Worm (Caenorhabditis elegans) whole organism, L2 larva: ENCODE measurements around the gene nhr-10.

ENCODE experiments used
- F13H6.1 ChIP-seq: sonication (generic microtip); optimal IDR thresholded peaks from 2 replicates; lab custom pipeline; 2016; ENCODE audit warnings: missing genetic modification characterization, missing compliant biosample characterization
- R02D3.7 ChIP-seq: fragments of 150-350 bp; optimal IDR thresholded peaks from 2 replicates; lab custom pipeline; 2014; ENCODE audit warnings: missing biosample characterization, missing genetic modification characterization
- alr-1 ChIP-seq: fragments of 150-350 bp; optimal IDR thresholded peaks from 2 replicates; lab custom pipeline; 2014; ENCODE audit warnings: missing biosample characterization, missing genetic modification characterization
- aly-2 ChIP-seq: fragments of 150-350 bp; optimal IDR thresholded peaks from 2 replicates; lab custom pipeline; 2014; ENCODE audit warnings: missing biosample characterization, missing genetic modification characterization
- ama-1 ChIP-seq: fragments of 150-350 bp; optimal IDR thresholded peaks from 2 replicates; lab custom pipeline; 2018; ENCODE audit warnings: inconsistent platforms
- blmp-1 ChIP-seq: sonication (generic microtip); optimal IDR thresholded peaks from 2 replicates; lab custom pipeline; 2017; ENCODE audit warnings: missing genetic modification characterization, mild to moderate bottlenecking, missing compliant biosample characterization, antibody characterized with exemption, moderate library complexity; ENCODE audit not compliant: insufficient read depth
- ceh-16 ChIP-seq: fragments of 150-350 bp; optimal IDR thresholded peaks from 2 replicates; lab custom pipeline; 2014; ENCODE audit warnings: missing biosample characterization, missing genetic modification characterization
- crh-2 ChIP-seq: sonication (generic microtip); optimal IDR thresholded peaks from 2 replicates; lab custom pipeline; 2017; ENCODE audit warnings: missing biosample characterization, missing genetic modification characterization
- dmd-4 ChIP-seq: sonication (generic microtip); optimal IDR thresholded peaks from 2 replicates; lab custom pipeline; 2017; ENCODE audit warnings: missing biosample characterization, missing genetic modification characterization
- egl-27 ChIP-seq: sonication (generic microtip); optimal IDR thresholded peaks from 3 replicates; lab custom pipeline; 2017; ENCODE audit warnings: missing biosample characterization, missing genetic modification reagents, missing genetic modification characterization
- elt-1 ChIP-seq: fragments of 150-350 bp; optimal IDR thresholded peaks from 2 replicates; lab custom pipeline; 2014; ENCODE audit warnings: missing biosample characterization, missing genetic modification characterization
- fos-1 ChIP-seq: fragments of 150-350 bp; optimal IDR thresholded peaks from 2 replicates; lab custom pipeline; 2014; ENCODE audit warnings: missing biosample characterization, missing genetic modification characterization
- gmeb-1 ChIP-seq: fragments of 150-350 bp; optimal IDR thresholded peaks from 2 replicates; lab custom pipeline; 2014; ENCODE audit warnings: missing biosample characterization, missing genetic modification characterization
- lin-11 ChIP-seq: fragments of 150-350 bp; sonication (generic microtip); optimal IDR thresholded peaks from 2 replicates; lab custom pipeline; 2014; ENCODE audit warnings: missing biosample characterization, missing genetic modification characterization, inconsistent platforms, mixed read lengths
- lin-13 ChIP-seq: fragments of 150-350 bp; optimal IDR thresholded peaks from 2 replicates; lab custom pipeline; 2014; ENCODE audit warnings: missing biosample characterization, missing genetic modification reagents, missing genetic modification characterization
- lsy-2 ChIP-seq, 2 experiments: fragments of 150-350 bp in 1 of 2; sonication (generic microtip) in 1 of 2; optimal IDR thresholded peaks; 2 replicates each; lab custom pipeline; 2014 to 2017; ENCODE audit warnings: missing biosample characterization in 2 of 2, missing genetic modification characterization in 2 of 2
- mab-5 ChIP-seq: fragments of 150-350 bp; optimal IDR thresholded peaks from 2 replicates; lab custom pipeline; 2014; ENCODE audit warnings: missing biosample characterization, missing genetic modification characterization
- mbf-1 ChIP-seq: sonication (generic microtip); optimal IDR thresholded peaks from 2 replicates; lab custom pipeline; 2017; ENCODE audit warnings: missing biosample characterization, missing genetic modification characterization
- mdl-1 ChIP-seq, 2 experiments: fragments of 150-350 bp in 1 of 2; sonication (generic microtip) in 1 of 2; optimal IDR thresholded peaks; 2 replicates each; lab custom pipeline; 2017; ENCODE audit warnings: missing biosample characterization in 2 of 2, missing genetic modification characterization in 2 of 2
- nhr-10 ChIP-seq: sonication (generic microtip); optimal IDR thresholded peaks from 2 replicates; lab custom pipeline; 2017; ENCODE audit warnings: missing biosample characterization, missing genetic modification characterization
- nhr-11 ChIP-seq: fragments of 150-350 bp; optimal IDR thresholded peaks from 2 replicates; lab custom pipeline; 2014; ENCODE audit warnings: missing biosample characterization, missing genetic modification characterization
- nhr-12 ChIP-seq: fragments of 150-350 bp; optimal IDR thresholded peaks from 2 replicates; lab custom pipeline; 2014; ENCODE audit warnings: missing biosample characterization, missing genetic modification characterization
- nhr-129 ChIP-seq: fragments of 150-350 bp; optimal IDR thresholded peaks from 2 replicates; lab custom pipeline; 2014; ENCODE audit warnings: missing biosample characterization, missing genetic modification characterization
- nhr-23 ChIP-seq: fragments of 150-350 bp; optimal IDR thresholded peaks from 2 replicates; lab custom pipeline; 2014; ENCODE audit warnings: missing biosample characterization, missing genetic modification reagents, missing genetic modification characterization
- nhr-237 ChIP-seq: fragments of 150-350 bp; optimal IDR thresholded peaks from 2 replicates; lab custom pipeline; 2014; ENCODE audit warnings: missing biosample characterization, missing genetic modification characterization
- nhr-25 ChIP-seq: fragments of 150-350 bp; sonication (generic microtip); optimal IDR thresholded peaks from 3 replicates; lab custom pipeline; 2014; ENCODE audit warnings: missing biosample characterization, missing genetic modification characterization
- nhr-77 ChIP-seq: fragments of 150-350 bp; optimal IDR thresholded peaks from 2 replicates; lab custom pipeline; 2014; ENCODE audit warnings: missing biosample characterization, missing genetic modification characterization
- sma-3 ChIP-seq: sonication (generic microtip); optimal IDR thresholded peaks from 2 replicates; lab custom pipeline; 2016; ENCODE audit warnings: missing genetic modification reagents, missing genetic modification characterization, missing compliant biosample characterization
- unc-55 ChIP-seq: fragments of 150-350 bp; sonication (generic microtip); optimal IDR thresholded peaks from 3 replicates; lab custom pipeline; 2014; ENCODE audit warnings: missing biosample characterization, missing genetic modification reagents, missing genetic modification characterization
- unc-62 ChIP-seq: fragments of 150-350 bp; optimal IDR thresholded peaks from 2 replicates; lab custom pipeline; 2014; ENCODE audit warnings: missing biosample characterization, missing genetic modification reagents, missing genetic modification characterization
- zag-1 ChIP-seq: fragments of 150-350 bp; optimal IDR thresholded peaks from 2 replicates; lab custom pipeline; 2014; ENCODE audit warnings: missing biosample characterization, missing genetic modification characterization
- ztf-1 ChIP-seq: fragments of 200-800 bp; sonication (Bioruptor generic); conservative IDR thresholded peaks from 2 replicates; pipeline ENCODE4 v1.3.6; 2022; ENCODE audit warnings: missing genetic modification characterization, missing compliant biosample characterization
- ztf-11 ChIP-seq: sonication (generic microtip); optimal IDR thresholded peaks from 2 replicates; lab custom pipeline; 2017; ENCODE audit warnings: missing biosample characterization, missing genetic modification characterization
- ztf-4 ChIP-seq: fragments of 150-350 bp; optimal IDR thresholded peaks from 2 replicates; lab custom pipeline; 2014; ENCODE audit warnings: missing biosample characterization, missing genetic modification characterization

nhr-10 gene

ce11 chrIII:7067385-7067896, 47.8 kb downstream of the nhr-10 start, which contains the start of gene ger-1:
Gene ger-1 (minus strand): TSS chrIII:7067477.
- no peak for TF ChIP-seq unc-62 (GFP tag; lab: Kevin White, UChicago)
- no peak for TF ChIP-seq R02D3.7
- no peak for TF ChIP-seq nhr-23 (tag; lab: Kevin White, UChicago)
- TF ChIP-seq alr-1 (tag; lab: Kevin White, UChicago) = no peak
- no peak for TF ChIP-seq dmd-4 (tag; lab: Kevin White, UChicago)
- TF ChIP-seq aly-2 = no peak
- no peak for TF ChIP-seq mbf-1 (tag; lab: Kevin White, UChicago)
- TF ChIP-seq ztf-11 (tag; lab: Kevin White, UChicago) = no peak
- no peak for TF ChIP-seq ztf-4 (tag; lab: Kevin White, UChicago)
- no peak for TF ChIP-seq nhr-25 (tag; lab: Kevin White, UChicago)
- TF ChIP-seq sma-3 (GFP tag; lab: Kevin White, UChicago) = no peak
- TF ChIP-seq nhr-237 = no peak
- TF ChIP-seq mab-5 = no peak
- TF ChIP-seq zag-1 (tag; lab: Kevin White, UChicago) = no peak
- TF ChIP-seq lin-13 (GFP tag; lab: Kevin White, UChicago) = no peak

- TF ChIP-seq egl-27 (tag; lab: Kevin White, UChicago) = no peak
- no peak for TF ChIP-seq nhr-77 (tag; lab: Kevin White, UChicago)
- TF ChIP-seq mbf-1 (tag; lab: Kevin White, UChicago) = no peak
- no peak for TF ChIP-seq ztf-1 (GFP tag; lab: Robert Waterston, UW)
- TF ChIP-seq nhr-129 (tag; lab: Kevin White, UChicago) = no peak
- no peak for TF ChIP-seq elt-1 (tag; lab: Kevin White, UChicago)
- no peak for TF ChIP-seq nhr-23 (tag; lab: Kevin White, UChicago)
- no peak for TF ChIP-seq F13H6.1
- TF ChIP-seq ceh-16 = no peak
- no peak for TF ChIP-seq nhr-25 (tag; lab: Kevin White, UChicago)
- no peak for TF ChIP-seq lsy-2 (tag; optimal IDR thresholded peaks at IDR 0.05; lab: Kevin White, UChicago)
- TF ChIP-seq mdl-1 (tag; optimal IDR thresholded peaks at IDR 0.05; lab: Kevin White, UChicago) = no peak
- no peak for TF ChIP-seq unc-55
- no peak for TF ChIP-seq nhr-11 (tag; lab: Kevin White, UChicago)
- no peak for TF ChIP-seq nhr-10 (tag; lab: Kevin White, UChicago)
- TF ChIP-seq lin-11 (tag; lab: Kevin White, UChicago) = no peak
- no peak for TF ChIP-seq ama-1 (lab: Kevin White, UChicago)
- no peak for TF ChIP-seq nhr-12 (tag; lab: Kevin White, UChicago)
- TF ChIP-seq, all 48 proteins: peak for 0
Observed at ce11 chrIII:7064185-7064584, 51.1 kb downstream of the nhr-10 start, which contains the start of gene R01H2.4. Gene R01H2.4 (minus strand): TSS chrIII:7064285.

ce11 chrIII:7063061-7063460, 52.2 kb downstream of the nhr-10 start:
- TF ChIP-seq lsy-2 (tag; optimal IDR thresholded peaks at IDR 0.05; lab: Kevin White, UChicago) (no peak), aly-2 (no peak), lin-11 (tag; lab: Kevin White, UChicago) (no peak), lin-13 (GFP tag; lab: Kevin White, UChicago) (no peak), blmp-1 (no peak), nhr-25 (tag; lab: Kevin White, UChicago) (no peak), elt-1 (tag; lab: Kevin White, UChicago) (no peak), ztf-11 (tag; lab: Kevin White, UChicago) (no peak), dmd-4 (tag; lab: Kevin White, UChicago) (no peak), zag-1 (tag; lab: Kevin White, UChicago) (no peak), gmeb-1 (tag; lab: Kevin White, UChicago) (no peak), crh-2 (tag; lab: Kevin White, UChicago) (no peak), ceh-16 (no peak), nhr-129 (tag; lab: Kevin White, UChicago) (no peak), R02D3.7 (no peak)

ce11 chrIII:7062580-7062979, 52.7 kb downstream of the nhr-10 start, which contains the start of gene R01H2.1:
Gene R01H2.1 (plus strand): TSS chrIII:7062880.
- TF ChIP-seq lin-13 (GFP tag; lab: Kevin White, UChicago) (no peak), nhr-25 (tag; lab: Kevin White, UChicago) (no peak), ztf-1 (GFP tag; lab: Robert Waterston, UW) (no peak), fos-1 (no peak), nhr-77 (tag; lab: Kevin White, UChicago) (no peak), unc-55 (no peak), sma-3 (GFP tag; lab: Kevin White, UChicago) (no peak), gmeb-1 (tag; lab: Kevin White, UChicago) (no peak)
